Fruit fly (Drosophila melanogaster): ENCODE measurements around the gene prg.

prg gene

dm6 chr2L:8514748-8515147 is 50.5 kb downstream of the prg start, which contains the start of the genes CG13097 and PIG-U (continued):
- TF ChIP-seq pdm3 (GFP tag; optimal IDR thresholded peaks at IDR 0.05) (no peak), Sox14 (GFP tag; optimal IDR thresholded peaks at IDR 0.05) (no peak), CG6276 (GFP tag; optimal IDR thresholded peaks at IDR 0.05) (no peak), CG15336 (GFP tag; IDR thresholded peaks at IDR 0.05) (no peak; the same call in 1 of the 2 replicates), CG10669 (GFP tag; optimal IDR thresholded peaks at IDR 0.05) (no peak), OdsH (GFP tag; optimal IDR thresholded peaks at IDR 0.05) (peak; percentile 85), fkh (GFP tag; optimal IDR thresholded peaks at IDR 0.05) (peak; percentile 79), Hr4 (GFP tag; optimal IDR thresholded peaks at IDR 0.05) (no peak), Met (GFP tag; optimal IDR thresholded peaks at IDR 0.05) (peak; percentile 86), achi (GFP tag; optimal IDR thresholded peaks at IDR 0.05) (peak; percentile 82)
